Fruit fly (Drosophila melanogaster) whole organism, embryonic: Measurements from ENCODE around the gene CG13449.

Source experiments
- Aef1 ChIP-seq: fragments of 200-800 bp; sonication (Bioruptor generic); IDR thresholded peaks from 3 replicates; pipeline ENCODE4 v1.3.6; 2022; ENCODE audit warnings: missing biosample characterization, missing genetic modification characterization
- B-H1 ChIP-seq: fragments of 200-800 bp; sonication (Bioruptor generic); IDR thresholded peaks from 3 replicates; pipeline ENCODE4 v1.3.6; 2022; ENCODE audit warnings: missing biosample characterization, missing genetic modification characterization
- CG11456 ChIP-seq: fragments of 200-800 bp; sonication (Bioruptor generic); IDR thresholded peaks from 3 replicates; pipeline ENCODE4 v1.3.6; 2022; ENCODE audit warnings: missing biosample characterization, missing genetic modification characterization
- CG12236 ChIP-seq: fragments of 200-800 bp; sonication (Bioruptor generic); optimal IDR thresholded peaks from 2 replicates; lab custom pipeline; 2016; ENCODE audit warnings: missing biosample characterization, missing genetic modification characterization
- CG12391 ChIP-seq: fragments of 200-800 bp; sonication (Bioruptor generic); optimal IDR thresholded peaks from 3 replicates; lab custom pipeline; 2018; ENCODE audit warnings: missing biosample characterization, mild to moderate bottlenecking, missing genetic modification characterization, moderate library complexity
- CG12942 ChIP-seq: fragments of 200-800 bp; sonication (Bioruptor generic); optimal IDR thresholded peaks from 3 replicates; lab custom pipeline; 2016; ENCODE audit warnings: missing biosample characterization, missing genetic modification characterization
- CG13287 ChIP-seq: fragments of 200-800 bp; sonication (Bioruptor generic); IDR thresholded peaks from 2 replicates; pipeline ENCODE4 v1.3.6; 2022; ENCODE audit warnings: missing biosample characterization, missing genetic modification characterization; ENCODE audit not compliant: partially characterized antibody
- CG14441 ChIP-seq: fragments of 200-800 bp; sonication (Bioruptor generic); IDR thresholded peaks from 2 replicates; pipeline ENCODE4 v1.3.6; 2022; ENCODE audit warnings: missing biosample characterization, missing genetic modification characterization
- CG14667 ChIP-seq: fragments of 200-800 bp; sonication (Bioruptor generic); IDR thresholded peaks from 2 replicates; pipeline ENCODE4 v1.3.6; 2022; ENCODE audit warnings: missing biosample characterization, missing genetic modification characterization
- CG14860 ChIP-seq: fragments of 200-800 bp; sonication (Bioruptor generic); IDR thresholded peaks from 3 replicates; pipeline ENCODE4 v1.3.6; 2022; ENCODE audit warnings: missing biosample characterization, missing genetic modification characterization; ENCODE audit not compliant: partially characterized antibody
- CG1602 ChIP-seq: fragments of 200-800 bp; sonication (Bioruptor generic); optimal IDR thresholded peaks from 3 replicates; lab custom pipeline; 2016; ENCODE audit warnings: missing biosample characterization, missing genetic modification characterization
- CG17328 ChIP-seq: fragments of 200-800 bp; sonication (Bioruptor generic); IDR thresholded peaks from 2 replicates; pipeline ENCODE4 v1.3.6; 2022; ENCODE audit warnings: missing biosample characterization, missing genetic modification characterization
- CG17385 ChIP-seq: fragments of 200-800 bp; sonication (Bioruptor generic); optimal IDR thresholded peaks from 3 replicates; lab custom pipeline; 2018; ENCODE audit warnings: missing biosample characterization, mild to moderate bottlenecking, missing genetic modification characterization
- CG2120 ChIP-seq: fragments of 200-800 bp; sonication (Bioruptor generic); optimal IDR thresholded peaks from 3 replicates; lab custom pipeline; 2016; ENCODE audit warnings: missing biosample characterization, missing genetic modification characterization
- CG2129 ChIP-seq: fragments of 200-800 bp; sonication (Bioruptor generic); IDR thresholded peaks from 2 replicates; pipeline ENCODE4 v1.3.6; 2022; ENCODE audit warnings: missing biosample characterization, missing genetic modification characterization; ENCODE audit not compliant: partially characterized antibody
- CG4360 ChIP-seq: fragments of 200-800 bp; sonication (Bioruptor generic); IDR thresholded peaks from 2 replicates; pipeline ENCODE4 v1.3.6; 2022; ENCODE audit warnings: missing biosample characterization, missing genetic modification characterization
- CG4424 ChIP-seq: fragments of 200-800 bp; sonication (Bioruptor generic); optimal IDR thresholded peaks from 3 replicates; lab custom pipeline; 2016; ENCODE audit warnings: missing biosample characterization, missing genetic modification characterization
- CG4617 ChIP-seq: fragments of 200-800 bp; sonication (Bioruptor generic); optimal IDR thresholded peaks from 3 replicates; lab custom pipeline; 2016; ENCODE audit warnings: missing biosample characterization, missing genetic modification characterization, borderline replicate concordance
- CG6654 ChIP-seq: fragments of 200-800 bp; sonication (Bioruptor generic); optimal IDR thresholded peaks from 2 replicates; lab custom pipeline; 2017; ENCODE audit warnings: missing biosample characterization, mild to moderate bottlenecking, missing genetic modification characterization
- CG6813 ChIP-seq: fragments of 200-800 bp; sonication (Bioruptor generic); optimal IDR thresholded peaks from 2 replicates; lab custom pipeline; 2017; ENCODE audit warnings: missing biosample characterization, missing genetic modification characterization, mild to moderate bottlenecking, moderate library complexity, missing genetic modification reagents
- CG7928 ChIP-seq: fragments of 200-800 bp; sonication (Bioruptor generic); optimal IDR thresholded peaks from 2 replicates; lab custom pipeline; 2017; ENCODE audit warnings: missing biosample characterization, mild to moderate bottlenecking, missing genetic modification characterization
- CG9215 ChIP-seq: fragments of 200-800 bp; sonication (Bioruptor generic); IDR thresholded peaks from 2 replicates; pipeline ENCODE4 v1.3.6; 2022; ENCODE audit warnings: missing biosample characterization, missing genetic modification characterization
- CrebB ChIP-seq: fragments of 200-800 bp; sonication (Bioruptor generic); optimal IDR thresholded peaks from 3 replicates; lab custom pipeline; 2018; ENCODE audit warnings: missing biosample characterization, mild to moderate bottlenecking, missing genetic modification characterization
- D19B ChIP-seq: fragments of 200-800 bp; sonication (Bioruptor generic); optimal IDR thresholded peaks from 2 replicates; lab custom pipeline; 2017; ENCODE audit warnings: missing biosample characterization, mild to moderate bottlenecking, missing genetic modification characterization
- Dref ChIP-seq: fragments of 200-800 bp; sonication (Bioruptor generic); IDR thresholded peaks from 2 replicates; pipeline ENCODE4 v1.3.6; 2022; ENCODE audit warnings: missing biosample characterization, missing genetic modification characterization
- Elba2 ChIP-seq: fragments of 200-800 bp; sonication (Bioruptor generic); optimal IDR thresholded peaks from 3 replicates; lab custom pipeline; 2016; ENCODE audit warnings: missing biosample characterization, missing genetic modification characterization
- Ets97D ChIP-seq: fragments of 200-800 bp; sonication (Bioruptor generic); optimal IDR thresholded peaks from 3 replicates; lab custom pipeline; 2016; ENCODE audit warnings: missing biosample characterization, missing genetic modification characterization
- HLH54F ChIP-seq: fragments of 200-800 bp; sonication (Bioruptor generic); optimal IDR thresholded peaks from 3 replicates; lab custom pipeline; 2016; ENCODE audit warnings: missing biosample characterization, missing genetic modification characterization
- Hey ChIP-seq: fragments of 200-800 bp; sonication (Bioruptor generic); optimal IDR thresholded peaks from 3 replicates; lab custom pipeline; 2018; ENCODE audit warnings: missing biosample characterization, mild to moderate bottlenecking, missing genetic modification characterization
- Hmx ChIP-seq: fragments of 200-800 bp; sonication (Bioruptor generic); optimal IDR thresholded peaks from 2 replicates; lab custom pipeline; 2016; ENCODE audit warnings: missing biosample characterization, missing genetic modification characterization
- Hr78 ChIP-seq, 2 experiments: fragments of 200-800 bp in 1 of 2; fragments of >200 bp in 1 of 2; sonication (Bioruptor generic) in 1 of 2; optimal IDR thresholded peaks; 2 replicates each; lab custom pipeline; 2017 to 2019; ENCODE audit warnings: missing biosample characterization in 2 of 2, missing genetic modification characterization in 2 of 2, mild to moderate bottlenecking in 1 of 2, moderate library complexity in 1 of 2
- Hsf ChIP-seq: fragments of 200-800 bp; sonication (Bioruptor generic); optimal IDR thresholded peaks from 3 replicates; lab custom pipeline; 2016; ENCODE audit warnings: missing biosample characterization, missing genetic modification characterization
- Med ChIP-seq: fragments of 200-800 bp; sonication (Bioruptor generic); peaks from one replicate; lab custom pipeline; 2016; ENCODE audit warnings: missing biosample characterization, missing genetic modification characterization, mild to moderate bottlenecking, inconsistent platforms, moderate library complexity
- NC2α ChIP-seq: fragments of 200-800 bp; sonication (Bioruptor generic); optimal IDR thresholded peaks from 2 replicates; lab custom pipeline; 2016; ENCODE audit warnings: missing biosample characterization, missing genetic modification characterization
- Nf-YB ChIP-seq: fragments of 200-800 bp; sonication (Bioruptor generic); optimal IDR thresholded peaks from 3 replicates; lab custom pipeline; 2019; ENCODE audit warnings: missing biosample characterization, mild to moderate bottlenecking, missing genetic modification characterization, moderate library complexity
- Side ChIP-seq: fragments of 200-800 bp; sonication (Bioruptor generic); optimal IDR thresholded peaks from 2 replicates; lab custom pipeline; 2016; ENCODE audit warnings: missing biosample characterization, missing genetic modification characterization
- Sry-δ ChIP-seq: fragments of 200-800 bp; sonication (Bioruptor generic); optimal IDR thresholded peaks from 2 replicates; lab custom pipeline; 2016; ENCODE audit warnings: missing biosample characterization, missing genetic modification characterization
- al ChIP-seq: fragments of 200-800 bp; sonication (Bioruptor generic); IDR thresholded peaks from 2 replicates; pipeline ENCODE4 v1.3.6; 2022; ENCODE audit warnings: missing biosample characterization, missing genetic modification characterization
- bigmax ChIP-seq: fragments of 200-800 bp; sonication (Bioruptor generic); optimal IDR thresholded peaks from 2 replicates; lab custom pipeline; 2018; ENCODE audit warnings: missing biosample characterization, mild to moderate bottlenecking, missing genetic modification characterization
- bsh ChIP-seq, 2 experiments: fragments of 200-800 bp; sonication (Bioruptor generic); optimal IDR thresholded peaks; 2 replicates each; lab custom pipeline; 2017 to 2018; ENCODE audit warnings: mild to moderate bottlenecking in 2 of 2, missing biosample characterization in 2 of 2, missing genetic modification characterization in 2 of 2, moderate library complexity in 1 of 2
- cg ChIP-seq: fragments of 200-800 bp; sonication (Bioruptor generic); optimal IDR thresholded peaks from 3 replicates; lab custom pipeline; 2019; ENCODE audit warnings: missing biosample characterization, mild to moderate bottlenecking, missing genetic modification characterization, moderate library complexity
- crol ChIP-seq: fragments of 200-800 bp; sonication (Bioruptor generic); IDR thresholded peaks from 2 replicates; pipeline ENCODE4 v1.3.6; 2022; ENCODE audit warnings: missing biosample characterization, missing genetic modification characterization
- gfzf ChIP-seq: fragments of 200-800 bp; sonication (Bioruptor generic); optimal IDR thresholded peaks from 2 replicates; lab custom pipeline; 2016; ENCODE audit warnings: missing biosample characterization, mild to moderate bottlenecking, missing genetic modification characterization, moderate library complexity
- grau ChIP-seq: fragments of 200-800 bp; optimal IDR thresholded peaks from 3 replicates; lab custom pipeline; 2019; ENCODE audit warnings: missing biosample characterization, mild to moderate bottlenecking, missing genetic modification characterization, moderate library complexity
- h ChIP-seq: fragments of >200 bp; optimal IDR thresholded peaks from 2 replicates; lab custom pipeline; 2017
- hbn ChIP-seq: fragments of 200-800 bp; sonication (Bioruptor generic); IDR thresholded peaks from 2 replicates; pipeline ENCODE4 v1.3.6; 2022; ENCODE audit warnings: missing biosample characterization, missing genetic modification characterization; ENCODE audit not compliant: partially characterized antibody
- inv ChIP-seq: fragments of 200-800 bp; sonication (Bioruptor generic); IDR thresholded peaks from 2 replicates; pipeline ENCODE4 v1.3.6; 2022; ENCODE audit warnings: missing biosample characterization, missing genetic modification characterization; ENCODE audit not compliant: partially characterized antibody
- slou ChIP-seq: fragments of 200-800 bp; sonication (Bioruptor generic); optimal IDR thresholded peaks from 3 replicates; lab custom pipeline; 2016; ENCODE audit warnings: missing biosample characterization, missing genetic modification characterization
- twi ChIP-seq: fragments of 200-800 bp; optimal IDR thresholded peaks from 2 replicates; lab custom pipeline; 2019; ENCODE audit warnings: missing biosample characterization, mild to moderate bottlenecking, missing genetic modification characterization, moderate library complexity
- wek ChIP-seq: fragments of 200-800 bp; sonication (Bioruptor generic); optimal IDR thresholded peaks from 3 replicates; lab custom pipeline; 2018; ENCODE audit warnings: missing biosample characterization, mild to moderate bottlenecking, missing genetic modification characterization, moderate library complexity

Gene CG13449

DNA sequence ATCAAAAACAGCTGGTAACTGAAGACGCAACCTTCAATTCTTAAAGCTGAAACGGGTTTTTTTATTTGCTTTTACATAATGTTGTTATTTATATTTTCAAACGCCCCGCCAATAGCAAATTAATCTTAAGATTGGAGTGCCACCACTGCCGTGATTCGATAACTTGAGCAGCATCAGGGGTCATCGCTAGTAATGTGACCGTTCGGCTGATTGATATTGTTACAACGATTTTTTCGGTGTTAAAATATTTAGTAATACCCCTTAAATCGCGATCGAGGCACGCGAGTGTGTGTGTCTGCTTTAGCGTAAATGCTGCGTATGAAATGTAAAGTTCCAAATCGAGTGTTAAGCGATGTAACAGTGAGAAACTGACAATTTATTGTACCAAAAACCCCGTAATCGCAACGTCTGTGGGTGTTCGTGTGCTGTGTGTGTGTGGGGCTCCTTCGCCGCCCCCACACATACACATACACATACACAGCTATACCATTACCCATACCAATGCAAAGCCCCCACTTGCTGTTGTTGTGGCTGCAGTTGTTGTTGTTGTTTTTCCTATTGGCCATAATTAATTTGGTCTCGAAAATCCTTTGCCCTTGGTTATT lies 46.7 kb downstream of the CG13449 start, which contains the start of gene dop (continued):
- TF ChIP-seq Hr78 (GFP tag; optimal IDR thresholded peaks at IDR 0.05; lab: Kevin White, UChicago) (no peak), CG11456 (GFP tag; lab: Robert Waterston, UW) (no peak), CG12391 (tag; lab: Kevin White, UChicago) (peak; percentile 45), B-H1 (GFP tag; lab: Robert Waterston, UW) (no peak), CG6813 (no peak), slou (GFP tag; lab: Kevin White, UChicago) (no peak), CG12236 (GFP tag; lab: Kevin White, UChicago) (no peak), Aef1 (GFP tag; lab: Robert Waterston, UW) (peak; percentile 38; the same call in 1 of the 3 replicates), CG14860 (GFP tag; lab: Robert Waterston, UW) (peak; percentile 59), CG4617 (GFP tag; lab: Kevin White, UChicago) (peak; percentile 59), Elba2 (GFP tag; lab: Kevin White, UChicago) (peak; percentile 89), Hmx (GFP tag; lab: Kevin White, UChicago) (no peak), gfzf (GFP tag; lab: Kevin White, UChicago) (peak; percentile 72), Sry-δ (peak; percentile 95), CG4360 (peak; percentile 94), h (lab: Kevin White, UChicago) (no peak), HLH54F (peak; percentile 31), Side (GFP tag; lab: Kevin White, UChicago) (peak; percentile 43), CG17328 (GFP tag; lab: Robert Waterston, UW) (0 out of 2 replicates have a peak, but pooled peaks have one; percentile 16), CG2120 (GFP tag; lab: Kevin White, UChicago) (peak; percentile 35), CG14441 (GFP tag; lab: Robert Waterston, UW) (no peak), wek (GFP tag; lab: Kevin White, UChicago) (no peak), Ets97D (GFP tag; lab: Kevin White, UChicago) (peak; percentile 56), al (GFP tag; lab: Robert Waterston, UW) (no peak), Nf-YB (GFP tag; lab: Kevin White, UChicago) (no peak), cg (GFP tag; lab: Kevin White, UChicago) (peak; percentile 97), CG17385 (GFP tag; lab: Kevin White, UChicago) (no peak), CG14667 (GFP tag; lab: Robert Waterston, UW) (no peak), Dref (peak; percentile 73), CG6654 (GFP tag; lab: Kevin White, UChicago) (no peak), bigmax (GFP tag; lab: Kevin White, UChicago) (no peak), crol (no peak), Hsf (GFP tag; lab: Kevin White, UChicago) (peak; percentile 39), grau (tag; lab: Kevin White, UChicago) (peak; percentile 2), Hey (no peak), NC2α (no peak), CG2129 (GFP tag; lab: Robert Waterston, UW) (no peak), CG9215 (GFP tag; lab: Robert Waterston, UW) (no peak), hbn (GFP tag; lab: Robert Waterston, UW) (peak; percentile 54; the same call in 1 of the 2 replicates), CrebB (tag; lab: Kevin White, UChicago) (no peak), CG4424 (GFP tag; lab: Kevin White, UChicago) (no peak), inv (GFP tag; lab: Robert Waterston, UW) (peak; percentile 49; the same call in 1 of the 2 replicates), CG7928 (GFP tag; lab: Kevin White, UChicago) (no peak), CG12942 (peak; percentile 9), bsh (GFP tag; optimal IDR thresholded peaks at IDR 0.05; lab: Kevin White, UChicago) (no peak), D19B (GFP tag; lab: Kevin White, UChicago) (peak; percentile 78), twi (tag; lab: Kevin White, UChicago) (no peak), CG13287 (GFP tag; lab: Robert Waterston, UW) (peak; percentile 73), Med (GFP tag; lab: Kevin White, UChicago) (peak; percentile 89), CG1602 (GFP tag; lab: Kevin White, UChicago) (no peak)
